Fruit fly (Drosophila melanogaster): ENCODE results near the gene Art6.
A peak's percentile ranks its signal among the peaks of the same experiment; 100 is the strongest.

The Art6 gene

dm6 chr3R:13945712-13946111 lies at the start of gene Art6:
Gene Art6 (minus strand): TSS chr3R:13945812.
- TF ChIP-seq MBD-R2 (GFP tag; IDR thresholded peaks at IDR 0.05), result no peak
- TF ChIP-seq bcd (GFP tag; optimal IDR thresholded peaks at IDR 0.05), result no peak
- TF ChIP-seq Xbp1 (GFP tag; optimal IDR thresholded peaks at IDR 0.05), result no peak
- no peak for TF ChIP-seq BEAF-32 (GFP tag; optimal IDR thresholded peaks at IDR 0.05)
- TF ChIP-seq CG8478 (optimal IDR thresholded peaks at IDR 0.05), result no peak

DNA sequence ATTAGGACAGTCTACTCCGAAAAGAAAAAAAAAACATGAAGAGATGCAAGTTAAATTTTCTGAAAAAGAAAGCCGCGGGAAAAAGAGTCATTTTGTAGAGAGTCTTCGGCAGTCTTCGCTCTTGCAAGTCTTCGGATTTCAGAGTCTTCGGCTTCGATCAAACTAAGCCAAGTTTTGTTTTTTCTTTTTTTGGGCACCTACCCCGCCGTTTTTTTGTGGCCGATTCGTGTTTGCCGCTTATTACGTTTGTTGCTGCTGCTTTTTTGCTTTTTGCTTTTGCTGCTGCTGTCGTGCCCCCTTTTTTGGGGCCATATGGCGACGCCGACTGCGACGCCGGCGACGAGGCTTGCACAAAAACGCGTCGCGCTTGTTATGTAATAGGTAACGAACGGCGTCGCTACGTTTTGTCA lies 46.5 kb upstream of the Art6 start:
- TF ChIP-seq Drgx (GFP tag; IDR thresholded peaks at IDR 0.05) (peak; percentile 51), Deaf1 (tag; optimal IDR thresholded peaks at IDR 0.05) (peak; percentile 52), pros (GFP tag; optimal IDR thresholded peaks at IDR 0.05) (peak; percentile 93), Adf1 (GFP tag; IDR thresholded peaks at IDR 0.05) (peak; percentile 51; the same call in 1 of the 2 replicates), vvl (GFP tag; IDR thresholded peaks at IDR 0.05) (0 out of 2 replicates have a peak, but pooled peaks have one; percentile 29), chinmo (GFP tag; IDR thresholded peaks at IDR 0.05; ENCODE audit: partially characterized antibody) (no peak), Med (GFP tag) (peak; percentile 19), disco-r (GFP tag; optimal IDR thresholded peaks at IDR 0.05) (no peak), sqz (GFP tag; optimal IDR thresholded peaks at IDR 0.05) (peak; percentile 58), pum (GFP tag; optimal IDR thresholded peaks at IDR 0.05) (no peak), CG6175 (GFP tag; IDR thresholded peaks at IDR 0.05) (peak; percentile 31; the same call in 1 of the 3 replicates), Pdp1 (GFP tag; optimal IDR thresholded peaks at IDR 0.05) (peak in 1 of 2 experiments; percentile 91)

DNA sequence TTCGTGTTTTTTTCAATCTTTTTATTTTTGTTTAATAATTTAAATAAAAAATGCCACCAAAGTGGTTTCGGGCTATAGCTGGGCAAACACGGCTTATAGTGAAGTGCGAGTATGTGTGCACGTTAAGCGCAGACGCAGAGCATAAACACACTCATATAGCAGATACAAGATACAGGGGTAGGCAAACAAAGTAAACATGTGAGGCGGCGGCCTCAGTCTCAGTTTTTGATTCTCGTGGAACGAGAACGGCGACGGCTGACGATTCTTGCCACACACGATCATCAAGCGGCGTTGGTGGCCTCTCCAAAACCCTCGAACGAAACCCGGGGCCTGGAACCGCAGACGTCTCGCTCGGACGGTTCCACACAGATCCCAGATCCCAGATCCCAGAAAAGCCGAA lies 44.5 kb upstream of the Art6 start:
- no peak for TF ChIP-seq MTF-1 (GFP tag; optimal IDR thresholded peaks at IDR 0.05; ENCODE audit: borderline replicate concordance)
- TF ChIP-seq sc (optimal IDR thresholded peaks at IDR 0.05), result no peak
- peak; percentile 5 for TF ChIP-seq sc (GFP tag; optimal IDR thresholded peaks at IDR 0.05)
- TF ChIP-seq pfk (GFP tag; optimal IDR thresholded peaks at IDR 0.05), result peak; percentile 55
- no peak for TF ChIP-seq grn (GFP tag; optimal IDR thresholded peaks at IDR 0.05)
- 0 out of 2 replicates have a peak, but pooled peaks have one; percentile 41 for TF ChIP-seq chm (GFP tag; IDR thresholded peaks at IDR 0.05)
- TF ChIP-seq CG8924 (tag; optimal IDR thresholded peaks at IDR 0.05), result peak; percentile 8
- peak; percentile 66 for TF ChIP-seq Med (GFP tag)
- TF ChIP-seq Aef1 (GFP tag; IDR thresholded peaks at IDR 0.05), result no peak
- TF ChIP-seq sens (GFP tag), result peak; percentile 70
- TF ChIP-seq tap (tag; optimal IDR thresholded peaks at IDR 0.05), result no peak
- peak; percentile 15; the same call in 1 of the 2 replicates for TF ChIP-seq CG32772 (GFP tag; IDR thresholded peaks at IDR 0.05)
- TF ChIP-seq Xrp1 (GFP tag; IDR thresholded peaks at IDR 0.05), result peak; percentile 35; the same call in 1 of the 2 replicates
- TF ChIP-seq eyg (GFP tag; optimal IDR thresholded peaks at IDR 0.05), result no peak
- no peak for TF ChIP-seq CG1832 (GFP tag; optimal IDR thresholded peaks at IDR 0.05)
- peak; percentile 91 for TF ChIP-seq ci (GFP tag; IDR thresholded peaks at IDR 0.05)
- no peak for TF ChIP-seq CG10431 (GFP tag; optimal IDR thresholded peaks at IDR 0.05)
- no peak for TF ChIP-seq br (optimal IDR thresholded peaks at IDR 0.05)
- TF ChIP-seq ewg (GFP tag; optimal IDR thresholded peaks at IDR 0.05), result peak; percentile 22
- TF ChIP-seq z (GFP tag; IDR thresholded peaks at IDR 0.05), result peak; percentile 34; the same call in 1 of the 3 replicates
- no peak for TF ChIP-seq B-H1 (GFP tag; IDR thresholded peaks at IDR 0.05)
- TF ChIP-seq prd (optimal IDR thresholded peaks at IDR 0.05), result no peak
- 0 out of 3 replicates have a peak, but pooled peaks have one; percentile 25 for TF ChIP-seq prd (GFP tag; IDR thresholded peaks at IDR 0.05)
- peak; percentile 10 for TF ChIP-seq fd102C (GFP tag; optimal IDR thresholded peaks at IDR 0.05)
- TF ChIP-seq Ets65A (GFP tag), result peak; percentile 18
- TF ChIP-seq CG2129 (GFP tag; IDR thresholded peaks at IDR 0.05; ENCODE audit: partially characterized antibody), result no peak
- peak; percentile 50; the same call in 1 of the 3 replicates for TF ChIP-seq Opbp (GFP tag; IDR thresholded peaks at IDR 0.05; ENCODE audit: partially characterized antibody)
- no peak for TF ChIP-seq CG34376 (GFP tag; optimal IDR thresholded peaks at IDR 0.05)
- TF ChIP-seq seq (GFP tag; IDR thresholded peaks at IDR 0.05), result peak; percentile 28; the same call in 1 of the 2 replicates
- TF ChIP-seq nerfin-2 (GFP tag; IDR thresholded peaks at IDR 0.05; ENCODE audit: partially characterized antibody), result no peak
- TF ChIP-seq sim (GFP tag; IDR thresholded peaks at IDR 0.05), result no peak
- no peak for TF ChIP-seq Vsx1 (GFP tag; optimal IDR thresholded peaks at IDR 0.05)
- no peak for TF ChIP-seq sug (tag; optimal IDR thresholded peaks at IDR 0.05)
